Fruit fly (Drosophila melanogaster) whole organism, embryonic: ENCODE results near the gene CG16985.

Experiments
- Bgb ChIP-seq: fragments of 200-800 bp; sonication (Bioruptor generic); IDR thresholded peaks from 2 replicates; pipeline ENCODE4 v1.3.6; 2022; ENCODE audit warnings: missing biosample characterization, missing genetic modification characterization; ENCODE audit not compliant: partially characterized antibody
- CG10543 ChIP-seq: fragments of 200-800 bp; sonication (Bioruptor generic); optimal IDR thresholded peaks from 3 replicates; lab custom pipeline; 2017; ENCODE audit warnings: missing biosample characterization, mild to moderate bottlenecking, missing genetic modification characterization, moderate library complexity
- CG11247 ChIP-seq: fragments of 200-800 bp; sonication (Bioruptor generic); IDR thresholded peaks from 2 replicates; pipeline ENCODE4 v1.3.6; 2022; ENCODE audit warnings: missing biosample characterization, missing genetic modification characterization
- CG12219 ChIP-seq: fragments of 200-800 bp; sonication (Bioruptor generic); optimal IDR thresholded peaks from 3 replicates; lab custom pipeline; 2018; ENCODE audit warnings: missing biosample characterization, mild to moderate bottlenecking, missing genetic modification characterization
- CG12659 ChIP-seq: fragments of 200-800 bp; sonication (Bioruptor generic); optimal IDR thresholded peaks from 3 replicates; lab custom pipeline; 2017; ENCODE audit warnings: mild to moderate bottlenecking, missing biosample characterization, missing genetic modification reagents, missing genetic modification characterization
- CG13123 ChIP-seq: fragments of 200-800 bp; sonication (Bioruptor generic); optimal IDR thresholded peaks from 2 replicates; lab custom pipeline; 2016; ENCODE audit warnings: missing biosample characterization, missing genetic modification characterization
- CG18476 ChIP-seq: fragments of 200-800 bp; sonication (Bioruptor generic); optimal IDR thresholded peaks from 2 replicates; lab custom pipeline; 2016; ENCODE audit warnings: missing biosample characterization, mild to moderate bottlenecking, missing genetic modification characterization
- CG18764 ChIP-seq: fragments of 200-800 bp; sonication (Bioruptor generic); optimal IDR thresholded peaks from 3 replicates; lab custom pipeline; 2016; ENCODE audit warnings: missing biosample characterization, missing genetic modification characterization
- CG2199 ChIP-seq: fragments of 200-800 bp; sonication (Bioruptor generic); IDR thresholded peaks from 3 replicates; pipeline ENCODE4 v1.3.6; 2022; ENCODE audit warnings: missing biosample characterization, missing genetic modification characterization
- CG30020 ChIP-seq: fragments of 200-800 bp; optimal IDR thresholded peaks from 2 replicates; lab custom pipeline; 2019; ENCODE audit warnings: missing biosample characterization, mild to moderate bottlenecking, missing genetic modification characterization, moderate library complexity
- CG3163 ChIP-seq: fragments of 200-800 bp; sonication (Bioruptor generic); optimal IDR thresholded peaks from 3 replicates; lab custom pipeline; 2016; ENCODE audit warnings: missing biosample characterization, missing genetic modification characterization
- CG3726 ChIP-seq: fragments of 200-800 bp; sonication (Bioruptor generic); IDR thresholded peaks from 3 replicates; pipeline ENCODE4, ENCODE4 v1.3.6; 2022; ENCODE audit warnings: missing biosample characterization, missing genetic modification characterization
- CG3847 ChIP-seq: fragments of 200-800 bp; sonication (Bioruptor generic); IDR thresholded peaks from 2 replicates; pipeline ENCODE4 v1.3.6; 2022; ENCODE audit warnings: missing biosample characterization, missing genetic modification characterization
- CG4617 ChIP-seq: fragments of 200-800 bp; sonication (Bioruptor generic); optimal IDR thresholded peaks from 3 replicates; lab custom pipeline; 2016; ENCODE audit warnings: missing biosample characterization, missing genetic modification characterization, borderline replicate concordance
- CG4707 ChIP-seq: fragments of 200-800 bp; sonication (Bioruptor generic); optimal IDR thresholded peaks from 2 replicates; lab custom pipeline; 2018; ENCODE audit warnings: missing biosample characterization, mild to moderate bottlenecking, missing genetic modification characterization, moderate library complexity
- CG5180 ChIP-seq: fragments of 200-800 bp; sonication (Bioruptor generic); optimal IDR thresholded peaks from 3 replicates; lab custom pipeline; 2017; ENCODE audit warnings: missing biosample characterization, missing genetic modification characterization, mild to moderate bottlenecking, moderate library complexity, missing genetic modification reagents
- CG7745 ChIP-seq: fragments of 200-800 bp; sonication (Bioruptor generic); optimal IDR thresholded peaks from 2 replicates; lab custom pipeline; 2018; ENCODE audit warnings: missing biosample characterization, mild to moderate bottlenecking, missing genetic modification characterization, moderate library complexity
- CG8388 ChIP-seq: fragments of 200-800 bp; sonication (Bioruptor generic); optimal IDR thresholded peaks from 2 replicates; lab custom pipeline; 2019; ENCODE audit warnings: missing biosample characterization, mild to moderate bottlenecking, missing genetic modification characterization, moderate library complexity
- CkIIα-i1 ChIP-seq: fragments of 200-800 bp; sonication (Bioruptor generic); IDR thresholded peaks from 2 replicates; pipeline ENCODE4 v1.3.6; 2022; ENCODE audit warnings: missing biosample characterization, missing genetic modification characterization
- Eip74EF ChIP-seq, 2 experiments: fragments of 200-800 bp in 1 of 2; fragments of >200 bp in 1 of 2; sonication (Bioruptor generic) in 1 of 2; optimal IDR thresholded peaks; 2 replicates each; lab custom pipeline; 2017 to 2019; ENCODE audit warnings: missing biosample characterization in 2 of 2, missing genetic modification characterization in 2 of 2, mild to moderate bottlenecking in 1 of 2, moderate library complexity in 1 of 2
- HmgD ChIP-seq: fragments of 200-800 bp; sonication (Bioruptor generic); optimal IDR thresholded peaks from 3 replicates; lab custom pipeline; 2016; ENCODE audit warnings: missing biosample characterization, missing genetic modification characterization
- Hr3 ChIP-seq: fragments of 200-800 bp; sonication (Bioruptor generic); optimal IDR thresholded peaks from 3 replicates; lab custom pipeline; 2016; ENCODE audit warnings: missing biosample characterization, missing genetic modification characterization
- Hr51 ChIP-seq, 2 experiments: fragments of 200-800 bp; sonication (Bioruptor generic); optimal IDR thresholded peaks; 2 replicates in 1 of 2; 3 replicates in 1 of 2; lab custom pipeline; 2016 to 2018; ENCODE audit warnings: missing biosample characterization in 2 of 2, missing genetic modification characterization in 2 of 2, mild to moderate bottlenecking in 1 of 2, moderate library complexity in 1 of 2
- Rx ChIP-seq: fragments of 200-800 bp; sonication (Bioruptor generic); IDR thresholded peaks from 2 replicates; pipeline ENCODE4 v1.3.6; 2022; ENCODE audit warnings: missing biosample characterization, missing genetic modification characterization
- Side ChIP-seq: fragments of 200-800 bp; sonication (Bioruptor generic); optimal IDR thresholded peaks from 2 replicates; lab custom pipeline; 2016; ENCODE audit warnings: missing biosample characterization, missing genetic modification characterization
- Sox100B ChIP-seq: fragments of 200-800 bp; sonication (Bioruptor generic); optimal IDR thresholded peaks from 3 replicates; lab custom pipeline; 2018; ENCODE audit warnings: missing biosample characterization, mild to moderate bottlenecking, missing genetic modification characterization
- Xbp1 ChIP-seq: fragments of 200-800 bp; sonication (Bioruptor generic); optimal IDR thresholded peaks from 3 replicates; lab custom pipeline; 2016; ENCODE audit warnings: missing biosample characterization, mild to moderate bottlenecking, missing genetic modification characterization
- aop ChIP-seq: fragments of 200-800 bp; sonication (Bioruptor generic); IDR thresholded peaks from 2 replicates; pipeline ENCODE4 v1.3.6; 2022; ENCODE audit warnings: missing biosample characterization, missing genetic modification characterization
- ash1 ChIP-seq: fragments of 200-800 bp; sonication (Bioruptor generic); optimal IDR thresholded peaks from 2 replicates; lab custom pipeline; 2018; ENCODE audit warnings: missing biosample characterization, mild to moderate bottlenecking, missing genetic modification characterization
- crp ChIP-seq, 2 experiments: fragments of 200-800 bp; sonication (Bioruptor generic); optimal IDR thresholded peaks; 2 replicates in 1 of 2; 3 replicates in 1 of 2; lab custom pipeline; 2017; ENCODE audit warnings: missing biosample characterization in 2 of 2, missing genetic modification characterization in 2 of 2, mild to moderate bottlenecking in 1 of 2, moderate library complexity in 1 of 2
- cwo ChIP-seq: fragments of 200-800 bp; sonication (Bioruptor generic); optimal IDR thresholded peaks from 3 replicates; lab custom pipeline; 2017; ENCODE audit warnings: missing biosample characterization, missing genetic modification characterization, mild to moderate bottlenecking, moderate library complexity, missing genetic modification reagents
- da ChIP-seq: fragments of 200-800 bp; sonication (Bioruptor generic); optimal IDR thresholded peaks from 2 replicates; lab custom pipeline; 2016; ENCODE audit warnings: missing biosample characterization, missing genetic modification characterization
- dysf ChIP-seq: fragments of 200-800 bp; sonication (Bioruptor generic); IDR thresholded peaks from 3 replicates; pipeline ENCODE4 v1.3.6; 2022; ENCODE audit warnings: missing biosample characterization, missing genetic modification characterization
- en ChIP-seq: fragments of 200-800 bp; sonication (Bioruptor generic); optimal IDR thresholded peaks from 2 replicates; lab custom pipeline; 2016; ENCODE audit warnings: missing biosample characterization, missing genetic modification characterization
- fu2 ChIP-seq: fragments of 200-800 bp; sonication (Bioruptor generic); optimal IDR thresholded peaks from 2 replicates; lab custom pipeline; 2016; ENCODE audit warnings: missing biosample characterization, missing genetic modification characterization
- gfzf ChIP-seq: fragments of 200-800 bp; sonication (Bioruptor generic); optimal IDR thresholded peaks from 2 replicates; lab custom pipeline; 2016; ENCODE audit warnings: missing biosample characterization, mild to moderate bottlenecking, missing genetic modification characterization, moderate library complexity
- gsb-n ChIP-seq: fragments of 200-800 bp; sonication (Bioruptor generic); optimal IDR thresholded peaks from 3 replicates; lab custom pipeline; 2018; ENCODE audit warnings: missing biosample characterization, mild to moderate bottlenecking, missing genetic modification characterization
- kni ChIP-seq: fragments of 200-800 bp; sonication (Bioruptor generic); optimal IDR thresholded peaks from 3 replicates; lab custom pipeline; 2017; ENCODE audit warnings: mild to moderate bottlenecking, missing biosample characterization, missing genetic modification reagents, missing genetic modification characterization
- lola ChIP-seq, 3 experiments: fragments of >200 bp in 2 of 3; fragments of 200-800 bp in 1 of 3; sonication (Bioruptor generic) in 1 of 3; optimal IDR thresholded peaks; 2 replicates each; lab custom pipeline; 2017 to 2019; ENCODE audit warnings: missing biosample characterization in 3 of 3, missing genetic modification characterization in 3 of 3, mild to moderate bottlenecking in 1 of 3, moderate library complexity in 1 of 3
- luna ChIP-seq: fragments of 200-800 bp; sonication (Bioruptor generic); optimal IDR thresholded peaks from 2 replicates; lab custom pipeline; 2016; ENCODE audit warnings: missing biosample characterization, missing genetic modification characterization
- nerfin-1 ChIP-seq: fragments of 200-800 bp; sonication (Bioruptor generic); optimal IDR thresholded peaks from 3 replicates; lab custom pipeline; 2019; ENCODE audit warnings: missing biosample characterization, mild to moderate bottlenecking, missing genetic modification characterization, moderate library complexity
- nerfin-2 ChIP-seq: fragments of 200-800 bp; sonication (Bioruptor generic); IDR thresholded peaks from 2 replicates; pipeline ENCODE4 v1.3.6; 2022; ENCODE audit warnings: missing biosample characterization, missing genetic modification characterization; ENCODE audit not compliant: partially characterized antibody
- nom ChIP-seq: fragments of 200-800 bp; sonication (Bioruptor generic); optimal IDR thresholded peaks from 2 replicates; lab custom pipeline; 2017; ENCODE audit warnings: missing biosample characterization, missing genetic modification characterization, mild to moderate bottlenecking, moderate library complexity, missing genetic modification reagents
- pnt ChIP-seq: fragments of 200-800 bp; sonication (Bioruptor generic); optimal IDR thresholded peaks from 3 replicates; lab custom pipeline; 2016; ENCODE audit warnings: missing biosample characterization, missing genetic modification characterization
- pros ChIP-seq: fragments of 200-800 bp; sonication (Bioruptor generic); optimal IDR thresholded peaks from 3 replicates; lab custom pipeline; 2019; ENCODE audit warnings: missing biosample characterization, mild to moderate bottlenecking, missing genetic modification characterization, moderate library complexity
- tgo ChIP-seq: fragments of 200-800 bp; sonication (Bioruptor generic); IDR thresholded peaks from 3 replicates; pipeline ENCODE4 v1.3.6; 2022; ENCODE audit warnings: missing biosample characterization, missing genetic modification characterization
- tna ChIP-seq: fragments of 200-800 bp; sonication (Bioruptor generic); IDR thresholded peaks from 2 replicates; pipeline ENCODE4 v1.3.6; 2022; ENCODE audit warnings: missing biosample characterization, missing genetic modification characterization; ENCODE audit not compliant: partially characterized antibody
- trem ChIP-seq: fragments of 200-800 bp; optimal IDR thresholded peaks from 3 replicates; lab custom pipeline; 2019; ENCODE audit warnings: missing biosample characterization, mild to moderate bottlenecking, missing genetic modification characterization, moderate library complexity
- wdn ChIP-seq: fragments of 200-800 bp; sonication (Bioruptor generic); IDR thresholded peaks from 2 replicates; pipeline ENCODE4 v1.3.6; 2022; ENCODE audit warnings: missing biosample characterization, missing genetic modification characterization

CG16985 gene

DNA sequence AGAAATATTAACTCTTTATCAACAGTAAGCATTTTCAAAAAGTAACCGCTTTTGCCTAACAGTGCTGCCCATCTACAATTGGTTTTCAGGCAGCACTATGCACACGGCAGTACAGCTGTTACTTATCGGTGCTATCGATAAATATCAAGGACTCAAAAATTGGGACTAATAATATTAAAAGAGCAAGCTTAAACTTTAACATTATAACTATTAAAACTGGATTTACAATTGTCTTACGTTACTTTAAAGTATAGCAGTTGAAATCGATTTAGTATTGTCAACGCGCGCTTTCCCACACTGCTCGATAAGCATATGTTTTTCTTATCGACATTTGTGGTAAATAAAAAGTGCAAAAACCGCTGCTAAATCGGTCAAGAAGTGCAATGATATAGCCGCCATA, 32.3 kb downstream of the CG16985 start, which contains the start of the genes CG42245 and MEP-1 (continued):
- 0 out of 2 replicates have a peak, but pooled peaks have one; percentile 61 for TF ChIP-seq tna
- TF ChIP-seq lola (GFP tag; optimal IDR thresholded peaks at IDR 0.05; lab: Kevin White, UChicago): peak in 1 of 3 experiments; percentile 32
- no peak for TF ChIP-seq wdn (GFP tag; lab: Robert Waterston, UW)
- TF ChIP-seq dysf (GFP tag; lab: Robert Waterston, UW): no peak
- TF ChIP-seq Rx (GFP tag; lab: Robert Waterston, UW): 0 out of 2 replicates have a peak, but pooled peaks have one; percentile 13
- no peak for TF ChIP-seq fu2 (GFP tag; lab: Kevin White, UChicago)
- no peak; the same call in 2 of the 3 replicates for TF ChIP-seq tgo
- no peak for TF ChIP-seq ash1
- TF ChIP-seq CG5180: no peak
- peak; percentile 69 for TF ChIP-seq Bgb (GFP tag; lab: Robert Waterston, UW)
- TF ChIP-seq nerfin-2: peak; percentile 61
- peak; percentile 19 for TF ChIP-seq CG8388 (GFP tag; lab: Kevin White, UChicago)
- TF ChIP-seq nerfin-1 (tag; lab: Kevin White, UChicago): peak; percentile 24
- peak; percentile 47 for TF ChIP-seq CG3163 (GFP tag; lab: Kevin White, UChicago)
- TF ChIP-seq CG2199 (GFP tag; lab: Robert Waterston, UW): no peak
- no peak for TF ChIP-seq Eip74EF (GFP tag; optimal IDR thresholded peaks at IDR 0.05; lab: Kevin White, UChicago)
- TF ChIP-seq trem (tag; lab: Kevin White, UChicago): peak; percentile 93
- peak; percentile 38 for TF ChIP-seq CG18764 (GFP tag; lab: Kevin White, UChicago)
- TF ChIP-seq pros (GFP tag; lab: Kevin White, UChicago): no peak
- peak; percentile 15 for TF ChIP-seq gfzf (GFP tag; lab: Kevin White, UChicago)
- no peak for TF ChIP-seq cwo (GFP tag; lab: Kevin White, UChicago)
- TF ChIP-seq CG3847 (GFP tag; lab: Robert Waterston, UW): peak; percentile 71
- no peak for TF ChIP-seq CG7745
- no peak for TF ChIP-seq CG3726 (GFP tag; lab: Robert Waterston, UW)
- TF ChIP-seq CG12219 (GFP tag; lab: Kevin White, UChicago): peak; percentile 35
- peak; percentile 91 to 96 for TF ChIP-seq crp (GFP tag; optimal IDR thresholded peaks at IDR 0.05; lab: Kevin White, UChicago)
- peak; percentile 42 for TF ChIP-seq CG18476
- no peak for TF ChIP-seq pnt (GFP tag; lab: Kevin White, UChicago)
- TF ChIP-seq luna (GFP tag; lab: Kevin White, UChicago): peak; percentile 7
- peak; percentile 26 to 55 for TF ChIP-seq Hr51 (GFP tag; optimal IDR thresholded peaks at IDR 0.05; lab: Kevin White, UChicago)
- TF ChIP-seq kni (GFP tag; lab: Kevin White, UChicago): no peak
- TF ChIP-seq CkIIα-i1 (GFP tag; lab: Robert Waterston, UW): no peak
- no peak for TF ChIP-seq gsb-n (tag; lab: Kevin White, UChicago)
- peak; percentile 46 for TF ChIP-seq Side (GFP tag; lab: Kevin White, UChicago)
- TF ChIP-seq Xbp1 (GFP tag; lab: Kevin White, UChicago): peak; percentile 57
- peak; percentile 20 for TF ChIP-seq Hr3 (GFP tag; lab: Kevin White, UChicago)
- TF ChIP-seq da (GFP tag; lab: Kevin White, UChicago): no peak
- TF ChIP-seq Sox100B (GFP tag; lab: Kevin White, UChicago): peak; percentile 30
- peak; percentile 39 for TF ChIP-seq CG30020 (tag; lab: Kevin White, UChicago)
- TF ChIP-seq CG4617 (GFP tag; lab: Kevin White, UChicago): peak; percentile 72
- no peak for TF ChIP-seq CG11247 (GFP tag; lab: Robert Waterston, UW)
- no peak for TF ChIP-seq CG4707 (GFP tag; lab: Kevin White, UChicago)
- TF ChIP-seq en (GFP tag; lab: Kevin White, UChicago): no peak
- TF ChIP-seq HmgD (GFP tag; lab: Kevin White, UChicago): no peak
- TF ChIP-seq CG13123 (GFP tag; lab: Kevin White, UChicago): peak; percentile 2
- TF ChIP-seq CG12659 (GFP tag; lab: Kevin White, UChicago): peak; percentile 67
- peak; percentile 45 for TF ChIP-seq CG10543 (GFP tag; lab: Kevin White, UChicago)
- TF ChIP-seq nom (GFP tag; lab: Kevin White, UChicago): no peak
- TF ChIP-seq aop (GFP tag; lab: Robert Waterston, UW): no peak
